Worm (Caenorhabditis elegans): ENCODE data around the gene F28H6.4.

DNA sequence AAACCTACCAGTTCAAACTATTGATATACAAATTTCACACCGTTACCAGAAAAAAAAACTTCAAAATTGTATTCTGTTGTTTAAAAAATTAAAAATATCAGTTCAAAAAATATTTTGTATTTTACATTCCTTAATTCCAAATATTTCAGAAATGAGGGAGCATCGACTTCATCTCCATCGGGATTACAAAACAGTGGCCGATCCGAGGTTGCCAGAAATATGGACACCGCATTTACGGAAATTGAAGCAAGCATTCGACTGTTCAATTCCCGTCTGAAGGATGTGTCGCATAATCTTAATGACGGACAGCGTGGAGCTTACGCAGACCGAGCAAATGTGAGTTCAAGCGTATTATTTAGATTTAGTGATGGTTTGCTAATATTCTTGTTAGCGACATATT, 5.0 kb downstream of the F28H6.4 start:
- TF ChIP-seq snpc-4 (tag; optimal IDR thresholded peaks at IDR 0.05) (no peak), fkh-10 (GFP tag; optimal IDR thresholded peaks at IDR 0.05) (no peak), grh-1 (GFP tag; IDR thresholded peaks at IDR 0.05) (no peak), unc-62 (GFP tag; optimal IDR thresholded peaks at IDR 0.05) (no peak), nhr-11 (tag; optimal IDR thresholded peaks at IDR 0.05) (no peak), vab-15 (tag; optimal IDR thresholded peaks at IDR 0.05) (no peak), elt-2 (tag; optimal IDR thresholded peaks at IDR 0.05) (no peak), zip-4 (GFP tag; optimal IDR thresholded peaks at IDR 0.05) (no peak), nhr-12 (tag; optimal IDR thresholded peaks at IDR 0.05) (no peak)
